Fruit fly (Drosophila melanogaster) whole organism, embryonic: ENCODE data around the gene ps.

ENCODE experiments used
- Awh ChIP-seq: fragments of 200-800 bp; sonication (Bioruptor generic); IDR thresholded peaks from 2 replicates; pipeline ENCODE4, ENCODE4 v1.3.6; 2022; ENCODE audit warnings: missing biosample characterization, missing genetic modification characterization
- BtbVII ChIP-seq: fragments of 200-800 bp; sonication (Bioruptor generic); optimal IDR thresholded peaks from 3 replicates; lab custom pipeline; 2017; ENCODE audit warnings: missing biosample characterization, mild to moderate bottlenecking, missing genetic modification characterization
- CG10274 ChIP-seq: fragments of 200-800 bp; sonication (Bioruptor generic); optimal IDR thresholded peaks from 3 replicates; lab custom pipeline; 2017; ENCODE audit warnings: missing biosample characterization, mild to moderate bottlenecking, missing genetic modification characterization
- CG10462 ChIP-seq: fragments of 200-800 bp; sonication (Bioruptor generic); optimal IDR thresholded peaks from 2 replicates; lab custom pipeline; 2016; ENCODE audit warnings: missing biosample characterization, missing genetic modification characterization
- CG11696 ChIP-seq: fragments of 200-800 bp; sonication (Bioruptor generic); IDR thresholded peaks from 2 replicates; pipeline ENCODE4 v1.3.6; 2022; ENCODE audit warnings: missing biosample characterization, missing genetic modification characterization
- CG12942 ChIP-seq: fragments of 200-800 bp; sonication (Bioruptor generic); optimal IDR thresholded peaks from 3 replicates; lab custom pipeline; 2016; ENCODE audit warnings: missing biosample characterization, missing genetic modification characterization
- CG13424 ChIP-seq: fragments of 200-800 bp; sonication (Bioruptor generic); optimal IDR thresholded peaks from 2 replicates; lab custom pipeline; 2019; ENCODE audit warnings: missing biosample characterization, mild to moderate bottlenecking, missing genetic modification characterization, moderate library complexity
- CG13894 ChIP-seq: fragments of 200-800 bp; sonication (Bioruptor generic); optimal IDR thresholded peaks from 3 replicates; lab custom pipeline; 2018; ENCODE audit warnings: missing biosample characterization, mild to moderate bottlenecking, missing genetic modification characterization, moderate library complexity
- CG15514 ChIP-seq: fragments of 200-800 bp; sonication (Bioruptor generic); optimal IDR thresholded peaks from 3 replicates; lab custom pipeline; 2017; ENCODE audit warnings: missing biosample characterization, missing genetic modification characterization, mild to moderate bottlenecking, moderate library complexity, missing genetic modification reagents
- CG18262 ChIP-seq: fragments of 200-800 bp; optimal IDR thresholded peaks from 3 replicates; lab custom pipeline; 2019; ENCODE audit warnings: missing biosample characterization, mild to moderate bottlenecking, missing genetic modification characterization, moderate library complexity
- CG2889 ChIP-seq: fragments of 200-800 bp; sonication (Bioruptor generic); IDR thresholded peaks from 3 replicates; pipeline ENCODE4 v1.3.6; 2022; ENCODE audit warnings: missing biosample characterization, missing genetic modification characterization
- CG33557 ChIP-seq: fragments of 200-800 bp; sonication (Bioruptor generic); optimal IDR thresholded peaks from 2 replicates; lab custom pipeline; 2019; ENCODE audit warnings: missing biosample characterization, mild to moderate bottlenecking, missing genetic modification characterization, moderate library complexity
- CG3838 ChIP-seq: fragments of 200-800 bp; sonication (Bioruptor generic); optimal IDR thresholded peaks from 3 replicates; lab custom pipeline; 2016; ENCODE audit warnings: missing biosample characterization, missing genetic modification characterization
- CG3995 ChIP-seq: fragments of 200-800 bp; sonication (Bioruptor generic); optimal IDR thresholded peaks from 3 replicates; lab custom pipeline; 2016; ENCODE audit warnings: missing biosample characterization, missing genetic modification characterization
- CG4707 ChIP-seq: fragments of 200-800 bp; sonication (Bioruptor generic); optimal IDR thresholded peaks from 2 replicates; lab custom pipeline; 2018; ENCODE audit warnings: missing biosample characterization, mild to moderate bottlenecking, missing genetic modification characterization, moderate library complexity
- CG8281 ChIP-seq: fragments of 200-800 bp; sonication (Bioruptor generic); optimal IDR thresholded peaks from 2 replicates; lab custom pipeline; 2018; ENCODE audit warnings: missing biosample characterization, mild to moderate bottlenecking, missing genetic modification characterization, moderate library complexity
- D19A ChIP-seq: fragments of 200-800 bp; optimal IDR thresholded peaks from 3 replicates; lab custom pipeline; 2019; ENCODE audit warnings: missing biosample characterization, mild to moderate bottlenecking, missing genetic modification characterization, moderate library complexity
- Dbx ChIP-seq: fragments of 200-800 bp; sonication (Bioruptor generic); IDR thresholded peaks from 3 replicates; pipeline ENCODE4 v1.3.6; 2022; ENCODE audit warnings: missing biosample characterization, missing genetic modification characterization
- Dip3 ChIP-seq: fragments of 200-800 bp; sonication (Bioruptor generic); optimal IDR thresholded peaks from 3 replicates; lab custom pipeline; 2016; ENCODE audit warnings: missing biosample characterization, missing genetic modification characterization
- Drgx ChIP-seq: fragments of 200-800 bp; sonication (Bioruptor generic); IDR thresholded peaks from 2 replicates; pipeline ENCODE4 v1.3.6; 2022; ENCODE audit warnings: missing biosample characterization, missing genetic modification characterization
- Gsc ChIP-seq: fragments of 200-800 bp; sonication (Bioruptor generic); IDR thresholded peaks from 2 replicates; pipeline ENCODE4 v1.3.6; 2022; ENCODE audit warnings: missing biosample characterization, missing genetic modification characterization
- HHEX ChIP-seq: fragments of 200-800 bp; sonication (Bioruptor generic); optimal IDR thresholded peaks from 3 replicates; lab custom pipeline; 2017; ENCODE audit warnings: missing biosample characterization, mild to moderate bottlenecking, missing genetic modification characterization, missing genetic modification reagents
- Hsf ChIP-seq: fragments of 200-800 bp; sonication (Bioruptor generic); optimal IDR thresholded peaks from 3 replicates; lab custom pipeline; 2016; ENCODE audit warnings: missing biosample characterization, missing genetic modification characterization
- Lhr ChIP-seq: fragments of 200-800 bp; sonication (Bioruptor generic); optimal IDR thresholded peaks from 3 replicates; lab custom pipeline; 2017; ENCODE audit warnings: mild to moderate bottlenecking, missing biosample characterization, missing genetic modification reagents, missing genetic modification characterization
- MBD-R2 ChIP-seq: fragments of 200-800 bp; sonication (Bioruptor generic); IDR thresholded peaks from 2 replicates; pipeline ENCODE4 v1.3.6; 2022; ENCODE audit warnings: missing biosample characterization, missing genetic modification characterization
- Mad ChIP-seq: fragments of 200-800 bp; sonication (Bioruptor generic); optimal IDR thresholded peaks from 2 replicates; lab custom pipeline; 2016; ENCODE audit warnings: missing biosample characterization, missing genetic modification characterization
- NFAT ChIP-seq: fragments of 200-800 bp; sonication (Bioruptor generic); IDR thresholded peaks from 2 replicates; pipeline ENCODE4 v1.3.6; 2022; ENCODE audit warnings: missing biosample characterization, missing genetic modification characterization
- PHDP ChIP-seq: fragments of 200-800 bp; sonication (Bioruptor generic); optimal IDR thresholded peaks from 3 replicates; lab custom pipeline; 2018; ENCODE audit warnings: missing biosample characterization, mild to moderate bottlenecking, missing genetic modification characterization, moderate library complexity
- Sry-δ ChIP-seq: fragments of 200-800 bp; sonication (Bioruptor generic); optimal IDR thresholded peaks from 2 replicates; lab custom pipeline; 2016; ENCODE audit warnings: missing biosample characterization, missing genetic modification characterization
- TFAM ChIP-seq: fragments of 200-800 bp; sonication (Bioruptor generic); optimal IDR thresholded peaks from 2 replicates; lab custom pipeline; 2017; ENCODE audit warnings: missing biosample characterization, missing genetic modification characterization, inconsistent platforms
- Trl ChIP-seq, 3 experiments: fragments of >200 bp in 2 of 3; fragments of 200-800 bp in 1 of 3; sonication (Bioruptor generic) in 1 of 3; optimal IDR thresholded peaks; 2 replicates in 1 of 3; 3 replicates in 2 of 3; lab custom pipeline; 2016 to 2017; ENCODE audit warnings: missing biosample characterization in 1 of 3, missing genetic modification characterization in 1 of 3
- amos ChIP-seq: fragments of 200-800 bp; sonication (Bioruptor generic); IDR thresholded peaks from 2 replicates; pipeline ENCODE4 v1.3.6; 2022; ENCODE audit warnings: missing biosample characterization, missing genetic modification characterization; ENCODE audit not compliant: partially characterized antibody
- ash1 ChIP-seq: fragments of 200-800 bp; sonication (Bioruptor generic); optimal IDR thresholded peaks from 2 replicates; lab custom pipeline; 2018; ENCODE audit warnings: missing biosample characterization, mild to moderate bottlenecking, missing genetic modification characterization
- eyg ChIP-seq: fragments of 200-800 bp; sonication (Bioruptor generic); optimal IDR thresholded peaks from 3 replicates; lab custom pipeline; 2016; ENCODE audit warnings: missing biosample characterization, missing genetic modification characterization
- gcm2 ChIP-seq: fragments of 200-800 bp; sonication (Bioruptor generic); optimal IDR thresholded peaks from 2 replicates; lab custom pipeline; 2016; ENCODE audit warnings: missing biosample characterization, missing genetic modification characterization
- gro ChIP-seq: fragments of 200-800 bp; sonication (Bioruptor generic); optimal IDR thresholded peaks from 2 replicates; lab custom pipeline; 2016; ENCODE audit warnings: missing biosample characterization, missing genetic modification characterization
- gsb ChIP-seq: fragments of 200-800 bp; sonication (Bioruptor generic); IDR thresholded peaks from 2 replicates; pipeline ENCODE4 v1.3.6; 2022; ENCODE audit warnings: missing biosample characterization, missing genetic modification characterization
- hb ChIP-seq: fragments of 200-800 bp; sonication (Bioruptor generic); IDR thresholded peaks from 3 replicates; pipeline ENCODE4 v1.3.6; 2022; ENCODE audit warnings: missing biosample characterization, missing genetic modification characterization; ENCODE audit not compliant: partially characterized antibody
- her ChIP-seq: fragments of 200-800 bp; sonication (Bioruptor generic); optimal IDR thresholded peaks from 2 replicates; lab custom pipeline; 2016; ENCODE audit warnings: missing biosample characterization, missing genetic modification characterization
- kni ChIP-seq: fragments of 200-800 bp; sonication (Bioruptor generic); optimal IDR thresholded peaks from 3 replicates; lab custom pipeline; 2017; ENCODE audit warnings: mild to moderate bottlenecking, missing biosample characterization, missing genetic modification reagents, missing genetic modification characterization
- nau ChIP-seq: fragments of 200-800 bp; sonication (Bioruptor generic); optimal IDR thresholded peaks from 3 replicates; lab custom pipeline; 2017; ENCODE audit warnings: missing biosample characterization, mild to moderate bottlenecking, missing genetic modification characterization, missing genetic modification reagents
- odd ChIP-seq: fragments of 200-800 bp; sonication (Bioruptor generic); optimal IDR thresholded peaks from 2 replicates; lab custom pipeline; 2017; ENCODE audit warnings: missing biosample characterization, mild to moderate bottlenecking, missing genetic modification characterization
- pho ChIP-seq: fragments of 200-800 bp; sonication (Bioruptor generic); optimal IDR thresholded peaks from 2 replicates; lab custom pipeline; 2016; ENCODE audit warnings: missing biosample characterization, missing genetic modification characterization
- rib ChIP-seq: fragments of 200-800 bp; sonication (Bioruptor generic); IDR thresholded peaks from 2 replicates; pipeline ENCODE4 v1.3.6; 2022; ENCODE audit warnings: missing biosample characterization, missing genetic modification characterization
- ro ChIP-seq: fragments of 200-800 bp; sonication (Bioruptor generic); IDR thresholded peaks from 2 replicates; pipeline ENCODE4 v1.3.6; 2022; ENCODE audit warnings: missing biosample characterization, missing genetic modification characterization
- scrt ChIP-seq: fragments of 200-800 bp; sonication (Bioruptor generic); optimal IDR thresholded peaks from 2 replicates; lab custom pipeline; 2018; ENCODE audit warnings: missing biosample characterization, mild to moderate bottlenecking, missing genetic modification characterization, moderate library complexity
- shn ChIP-seq: fragments of 200-800 bp; sonication (Bioruptor generic); optimal IDR thresholded peaks from 3 replicates; lab custom pipeline; 2016; ENCODE audit warnings: missing biosample characterization, missing genetic modification characterization
- slbo ChIP-seq: fragments of 200-800 bp; sonication (Bioruptor generic); IDR thresholded peaks from 2 replicates; pipeline ENCODE4 v1.3.6; 2022; ENCODE audit warnings: missing biosample characterization, missing genetic modification characterization
- zfh1 ChIP-seq: fragments of 200-800 bp; sonication (Bioruptor generic); IDR thresholded peaks from 3 replicates; pipeline ENCODE4 v1.3.6; 2022; ENCODE audit warnings: missing biosample characterization, missing genetic modification characterization
- zfh2 ChIP-seq: fragments of 200-800 bp; sonication (Bioruptor generic); optimal IDR thresholded peaks from 2 replicates; lab custom pipeline; 2016; ENCODE audit warnings: missing biosample characterization, missing genetic modification characterization

Gene ps

dm6 chr3R:9401127-9401603 lies 16.6 kb upstream of the ps start, which contains the start of the genes RpL34b and CG8132 (continued):
- TF ChIP-seq CG3995 (GFP tag; lab: Kevin White, UChicago) (peak; percentile 80), CG2889 (GFP tag; lab: Robert Waterston, UW) (peak; percentile 90), CG13424 (tag; lab: Kevin White, UChicago) (peak; percentile 97), Gsc (GFP tag; lab: Robert Waterston, UW) (peak; percentile 79), CG4707 (peak; percentile 85), PHDP (tag; lab: Kevin White, UChicago) (peak; percentile 96), CG3838 (GFP tag; lab: Kevin White, UChicago) (peak; percentile 89), Hsf (GFP tag; lab: Kevin White, UChicago) (peak; percentile 97), zfh2 (GFP tag; lab: Kevin White, UChicago) (peak; percentile 98), gro (peak; percentile 95), TFAM (GFP tag; lab: Kevin White, UChicago) (peak; percentile 17), Trl (optimal IDR thresholded peaks at IDR 0.05; lab: Kevin White, UChicago) (peak in 1 of 2 experiments; percentile 40), Trl (GFP tag; optimal IDR thresholded peaks at IDR 0.05; lab: Kevin White, UChicago) (peak; percentile 98), ro (GFP tag; lab: Robert Waterston, UW) (peak; percentile 93), amos (GFP tag; lab: Robert Waterston, UW) (peak; percentile 69), Mad (GFP tag; lab: Kevin White, UChicago) (peak; percentile 97), CG8281 (tag; lab: Kevin White, UChicago) (peak; percentile 83), odd (GFP tag; lab: Kevin White, UChicago) (peak; percentile 90), rib (GFP tag; lab: Robert Waterston, UW) (peak; percentile 96), Lhr (GFP tag; lab: Kevin White, UChicago) (peak; percentile 97), CG10274 (GFP tag; lab: Kevin White, UChicago) (peak; percentile 84), CG11696 (peak; percentile 89), Dbx (peak; percentile 97), eyg (GFP tag; lab: Kevin White, UChicago) (peak; percentile 78), gsb (GFP tag; lab: Robert Waterston, UW) (peak; percentile 93), scrt (peak; percentile 99), CG13894 (tag; lab: Kevin White, UChicago) (peak; percentile 97), her (GFP tag; lab: Kevin White, UChicago) (peak; percentile 94), BtbVII (GFP tag; lab: Kevin White, UChicago) (peak; percentile 90), HHEX (peak; percentile 96), pho (GFP tag; lab: Kevin White, UChicago) (peak; percentile 97), gcm2 (GFP tag; lab: Kevin White, UChicago) (peak; percentile 92), Drgx (peak; percentile 90), shn (GFP tag; lab: Kevin White, UChicago) (peak; percentile 97), kni (peak; percentile 96), CG33557 (GFP tag; lab: Kevin White, UChicago) (peak; percentile 94), slbo (peak; percentile 98), ash1 (GFP tag; lab: Kevin White, UChicago) (peak; percentile 97), CG15514 (GFP tag; lab: Kevin White, UChicago) (peak; percentile 93), Sry-δ (peak; percentile 78), CG18262 (peak; percentile 94), CG12942 (GFP tag; lab: Kevin White, UChicago) (peak; percentile 97), NFAT (GFP tag; lab: Robert Waterston, UW) (peak; percentile 98), CG10462 (GFP tag; lab: Kevin White, UChicago) (peak; percentile 89), MBD-R2 (GFP tag; lab: Robert Waterston, UW) (peak; percentile 97), D19A (tag; lab: Kevin White, UChicago) (peak; percentile 85), Dip3 (GFP tag; lab: Kevin White, UChicago) (peak; percentile 95), hb (GFP tag; lab: Robert Waterston, UW) (no peak), zfh1 (GFP tag; lab: Robert Waterston, UW) (peak; percentile 97), Awh (GFP tag; lab: Robert Waterston, UW) (peak; percentile 93), nau (GFP tag; lab: Kevin White, UChicago) (no peak)
